Worm (Caenorhabditis elegans) whole organism, L4 larva: ENCODE data around the gene str-103.

ENCODE experiments used
- ceh-82 ChIP-seq: sonication (generic microtip); optimal IDR thresholded peaks from 2 replicates; lab custom pipeline; 2017; ENCODE audit warnings: missing biosample characterization, missing genetic modification characterization
- ces-1 ChIP-seq: fragments of 150-350 bp; sonication (generic microtip); optimal IDR thresholded peaks from 4 replicates; lab custom pipeline; 2014; ENCODE audit warnings: missing biosample characterization, missing genetic modification reagents, missing genetic modification characterization
- daf-16 ChIP-seq, 3 experiments: sonication (generic microtip); optimal IDR thresholded peaks; 2 replicates each; lab custom pipeline; 2016 to 2017; ENCODE audit warnings: missing genetic modification characterization in 3 of 3, missing genetic modification reagents in 3 of 3, mild to moderate bottlenecking in 2 of 3, missing compliant biosample characterization in 2 of 3, missing biosample characterization in 1 of 3, moderate library complexity in 1 of 3
- hlh-30 ChIP-seq: sonication (generic microtip); optimal IDR thresholded peaks from 2 replicates; lab custom pipeline; 2017; ENCODE audit warnings: antibody characterized with exemption, mild to moderate bottlenecking, missing genetic modification characterization, missing compliant biosample characterization; ENCODE audit not compliant: insufficient read depth
- lin-15B ChIP-seq: fragments of 150-350 bp; sonication (generic microtip); optimal IDR thresholded peaks from 3 replicates; lab custom pipeline; 2014; ENCODE audit warnings: missing biosample characterization, missing genetic modification characterization
- nhr-11 ChIP-seq: fragments of 150-350 bp; optimal IDR thresholded peaks from 2 replicates; lab custom pipeline; 2014; ENCODE audit warnings: missing biosample characterization, missing genetic modification characterization
- nhr-28 ChIP-seq: fragments of 150-350 bp; optimal IDR thresholded peaks from 2 replicates; lab custom pipeline; 2014; ENCODE audit warnings: missing biosample characterization, missing genetic modification characterization
- nhr-77 ChIP-seq: fragments of 150-350 bp; optimal IDR thresholded peaks from 2 replicates; lab custom pipeline; 2014; ENCODE audit warnings: missing biosample characterization, missing genetic modification characterization
- rbr-2 ChIP-seq: sonication (generic microtip); optimal IDR thresholded peaks from 2 replicates; lab custom pipeline; 2016; ENCODE audit warnings: missing genotype, missing genetic modification characterization, missing compliant biosample characterization
- ztf-11 ChIP-seq: fragments of 150-350 bp; optimal IDR thresholded peaks from 2 replicates; lab custom pipeline; 2014; ENCODE audit warnings: missing biosample characterization, missing genetic modification characterization

DNA sequence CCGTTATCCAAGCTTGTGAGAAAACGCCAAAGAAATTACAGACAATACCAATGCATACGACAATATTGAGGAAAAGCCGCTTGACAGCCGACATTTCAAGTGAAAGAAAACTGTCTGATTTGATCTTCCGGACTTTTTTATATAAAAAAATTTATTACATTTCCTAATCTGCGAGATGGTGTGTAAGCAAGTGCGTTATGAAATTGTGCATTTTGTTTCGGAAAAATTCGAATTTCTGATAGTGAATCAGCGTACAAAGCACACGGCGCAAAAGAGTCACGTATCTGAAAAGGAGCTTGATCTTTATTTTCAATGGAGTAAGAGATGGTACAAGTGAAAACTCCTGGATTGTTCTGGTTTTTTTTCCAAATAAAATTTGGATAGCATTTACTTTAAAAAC lies 22.6 kb upstream of the str-103 start, which contains the start of gene clc-32:
- TF ChIP-seq ztf-11 (tag; lab: Kevin White, UChicago), result no peak
- TF ChIP-seq ces-1 (GFP tag; lab: Kevin White, UChicago), result no peak
- TF ChIP-seq daf-16 (GFP tag; optimal IDR thresholded peaks at IDR 0.05; lab: Kevin White, UChicago), result no peak
- no peak for TF ChIP-seq daf-16 (tag; optimal IDR thresholded peaks at IDR 0.05; lab: Kevin White, UChicago)
- no peak for TF ChIP-seq hlh-30
- TF ChIP-seq rbr-2 (tag; lab: Kevin White, UChicago), result no peak
- TF ChIP-seq lin-15B (tag; lab: Kevin White, UChicago), result no peak
- no peak for TF ChIP-seq ceh-82 (tag; lab: Kevin White, UChicago)
- no peak for TF ChIP-seq nhr-28 (tag; lab: Kevin White, UChicago)
- no peak for TF ChIP-seq nhr-11 (tag; lab: Kevin White, UChicago)
- TF ChIP-seq nhr-77, result no peak
